Worm (Caenorhabditis elegans) whole organism, L3 larva: Measurements from ENCODE around the gene vps-32.1.
A peak's percentile ranks its signal among the peaks of the same experiment; 100 is the strongest.

Source experiments
- ZK546.5 ChIP-seq: sonication (generic microtip); optimal IDR thresholded peaks from 2 replicates; lab custom pipeline; 2017; ENCODE audit warnings: missing biosample characterization, missing genetic modification characterization
- ama-1 ChIP-seq: fragments of 150-350 bp; optimal IDR thresholded peaks from 2 replicates; lab custom pipeline; 2018
- ceh-16 ChIP-seq: sonication (generic microtip); optimal IDR thresholded peaks from 2 replicates; lab custom pipeline; 2017; ENCODE audit warnings: missing biosample characterization, missing genetic modification characterization
- daf-12 ChIP-seq: fragments of 150-350 bp; optimal IDR thresholded peaks from 2 replicates; lab custom pipeline; 2014; ENCODE audit warnings: missing biosample characterization, missing genetic modification reagents, missing genetic modification characterization
- egl-27 ChIP-seq: sonication (generic microtip); optimal IDR thresholded peaks from 4 replicates; lab custom pipeline; 2017; ENCODE audit warnings: missing biosample characterization, missing genetic modification reagents, missing genetic modification characterization
- elt-1 ChIP-seq: fragments of 150-350 bp; optimal IDR thresholded peaks from 2 replicates; lab custom pipeline; 2014; ENCODE audit warnings: missing biosample characterization, missing genetic modification characterization
- elt-2 ChIP-seq: sonication (generic microtip); optimal IDR thresholded peaks from 2 replicates; lab custom pipeline; 2016; ENCODE audit warnings: missing genetic modification reagents, mild to moderate bottlenecking, missing genetic modification characterization, missing compliant biosample characterization
- eor-1 ChIP-seq, 2 experiments: fragments of 150-350 bp; optimal IDR thresholded peaks; 2 replicates each; lab custom pipeline; 2014 to 2018; ENCODE audit warnings: missing biosample characterization in 2 of 2, missing genetic modification characterization in 2 of 2
- fkh-10 ChIP-seq: sonication (generic microtip); optimal IDR thresholded peaks from 2 replicates; lab custom pipeline; 2017; ENCODE audit warnings: missing biosample characterization, missing genetic modification reagents, missing genetic modification characterization
- fos-1 ChIP-seq: fragments of 150-350 bp; optimal IDR thresholded peaks from 2 replicates; lab custom pipeline; 2014; ENCODE audit warnings: missing biosample characterization, missing genetic modification characterization
- hmg-11 ChIP-seq: sonication (generic microtip); optimal IDR thresholded peaks from 2 replicates; lab custom pipeline; 2016; ENCODE audit warnings: missing genetic modification characterization, missing compliant biosample characterization
- lin-15B ChIP-seq: fragments of 150-350 bp; optimal IDR thresholded peaks from 2 replicates; lab custom pipeline; 2014; ENCODE audit warnings: missing biosample characterization, missing genetic modification characterization
- lin-39 ChIP-seq: fragments of 150-350 bp; optimal IDR thresholded peaks from 2 replicates; lab custom pipeline; 2018; ENCODE audit warnings: missing biosample characterization, missing genetic modification reagents, missing genetic modification characterization
- mml-1 ChIP-seq: fragments of 150-350 bp; sonication (generic microtip); optimal IDR thresholded peaks from 3 replicates; lab custom pipeline; 2014; ENCODE audit warnings: missing biosample characterization, missing genetic modification characterization
- nfya-1 ChIP-seq: sonication (generic microtip); optimal IDR thresholded peaks from 2 replicates; lab custom pipeline; 2017; ENCODE audit warnings: missing genetic modification characterization, mild to moderate bottlenecking, missing compliant biosample characterization, antibody characterized with exemption, moderate library complexity; ENCODE audit not compliant: insufficient read depth
- nhr-11 ChIP-seq: fragments of 150-350 bp; optimal IDR thresholded peaks from 2 replicates; lab custom pipeline; 2014; ENCODE audit warnings: missing biosample characterization, missing genetic modification characterization
- nhr-12 ChIP-seq: fragments of 150-350 bp; optimal IDR thresholded peaks from 2 replicates; lab custom pipeline; 2014; ENCODE audit warnings: missing biosample characterization, missing genetic modification characterization
- nhr-23 ChIP-seq: fragments of 150-350 bp; optimal IDR thresholded peaks from 2 replicates; lab custom pipeline; 2014; ENCODE audit warnings: missing biosample characterization, missing genetic modification reagents, missing genetic modification characterization
- nhr-25 ChIP-seq: sonication (generic microtip); optimal IDR thresholded peaks from 2 replicates; lab custom pipeline; 2017; ENCODE audit warnings: missing biosample characterization, missing genetic modification characterization
- nhr-28 ChIP-seq: fragments of 150-350 bp; optimal IDR thresholded peaks from 2 replicates; lab custom pipeline; 2014; ENCODE audit warnings: missing biosample characterization, missing genetic modification characterization
- nhr-77 ChIP-seq: fragments of 150-350 bp; optimal IDR thresholded peaks from 2 replicates; lab custom pipeline; 2014; ENCODE audit warnings: missing biosample characterization, missing genetic modification characterization
- pha-4 ChIP-seq: fragments of 150-350 bp; optimal IDR thresholded peaks from 2 replicates; lab custom pipeline; 2014; ENCODE audit warnings: missing biosample characterization, missing genetic modification reagents, missing genetic modification characterization
- pqm-1 ChIP-seq: fragments of 150-350 bp; optimal IDR thresholded peaks from 2 replicates; lab custom pipeline; 2017; ENCODE audit warnings: missing biosample characterization, missing genetic modification characterization, inconsistent platforms
- sea-2 ChIP-seq: fragments of 150-350 bp; sonication (generic microtip); optimal IDR thresholded peaks from 4 replicates; lab custom pipeline; 2014; ENCODE audit warnings: missing biosample characterization, missing genetic modification reagents, missing genetic modification characterization
- snpc-4 ChIP-seq: fragments of 150-350 bp; optimal IDR thresholded peaks from 2 replicates; lab custom pipeline; 2014; ENCODE audit warnings: missing biosample characterization, missing genetic modification characterization
- tbx-2 ChIP-seq: sonication (generic microtip); optimal IDR thresholded peaks from 2 replicates; lab custom pipeline; 2016; ENCODE audit warnings: mild to moderate bottlenecking, missing genetic modification characterization, missing compliant biosample characterization
- unc-39 ChIP-seq: sonication (generic microtip); optimal IDR thresholded peaks from 4 replicates; lab custom pipeline; 2017; ENCODE audit warnings: missing biosample characterization, missing genetic modification characterization
- unc-62 ChIP-seq: fragments of 150-350 bp; sonication (generic microtip); optimal IDR thresholded peaks from 4 replicates; lab custom pipeline; 2014; ENCODE audit warnings: missing biosample characterization, missing genetic modification reagents, missing genetic modification characterization
- ztf-11 ChIP-seq: fragments of 150-350 bp; optimal IDR thresholded peaks from 2 replicates; lab custom pipeline; 2014; ENCODE audit warnings: missing biosample characterization, missing genetic modification characterization
- ztf-4 ChIP-seq: fragments of 150-350 bp; optimal IDR thresholded peaks from 2 replicates; lab custom pipeline; 2014; ENCODE audit warnings: missing biosample characterization, missing genetic modification characterization

vps-32.1 gene

ce11 chrII:6629775-6630174 is 40.3 kb downstream of the vps-32.1 start:
- no peak for TF ChIP-seq ztf-4 (tag; lab: Kevin White, UChicago)
- TF ChIP-seq daf-12 (tag; lab: Kevin White, UChicago) = no peak
- no peak for TF ChIP-seq mml-1 (tag; lab: Kevin White, UChicago)
- no peak for TF ChIP-seq sea-2 (GFP tag; lab: Kevin White, UChicago)
- TF ChIP-seq nhr-28 (tag; lab: Kevin White, UChicago) = no peak
- peak; percentile 14 for TF ChIP-seq elt-2
- TF ChIP-seq nhr-77 (tag; lab: Kevin White, UChicago) = no peak

ce11 chrII:6630811-6631210 is 41.3 kb downstream of the vps-32.1 start, which contains the start of gene T19D12.4:
T19D12.4 (plus strand) TSS chrII:6631105.
- TF ChIP-seq ceh-16 (tag; lab: Kevin White, UChicago) (no peak), mml-1 (tag; lab: Kevin White, UChicago) (no peak), pqm-1 (tag; lab: Kevin White, UChicago) (peak; percentile 28), nhr-23 (tag; lab: Kevin White, UChicago) (no peak), nhr-25 (tag; lab: Kevin White, UChicago) (no peak), ztf-11 (tag; lab: Kevin White, UChicago) (no peak), daf-12 (tag; lab: Kevin White, UChicago) (no peak), nhr-12 (tag; lab: Kevin White, UChicago) (no peak), egl-27 (tag; lab: Kevin White, UChicago) (no peak), nfya-1 (tag; lab: Kevin White, UChicago) (no peak), elt-2 (peak; percentile 54), nhr-28 (tag; lab: Kevin White, UChicago) (no peak), eor-1 (tag; optimal IDR thresholded peaks at IDR 0.05; lab: Kevin White, UChicago) (no peak)

ce11 chrII:6631995-6632394 is 42.5 kb downstream of the vps-32.1 start:
- TF ChIP-seq elt-2 = peak; percentile 54
- TF ChIP-seq eor-1 (tag; optimal IDR thresholded peaks at IDR 0.05; lab: Kevin White, UChicago) = no peak

ce11 chrII:6636136-6636535 is 46.6 kb downstream of the vps-32.1 start, which contains the start of gene T19D12.5:
T19D12.5 (minus strand) TSS chrII:6636236.
- TF ChIP-seq ama-1 (lab: Kevin White, UChicago) = no peak
- no peak for TF ChIP-seq nhr-11
- TF ChIP-seq lin-39 (tag; lab: Kevin White, UChicago) = no peak
- TF ChIP-seq hmg-11 = no peak
- TF ChIP-seq nhr-12 (tag; lab: Kevin White, UChicago) = no peak
- TF ChIP-seq fkh-10 (GFP tag; lab: Kevin White, UChicago) = no peak
- no peak for TF ChIP-seq ZK546.5 (tag; lab: Kevin White, UChicago)
- TF ChIP-seq nfya-1 (tag; lab: Kevin White, UChicago) = no peak
- TF ChIP-seq unc-39 (tag; lab: Kevin White, UChicago) = no peak
- no peak for TF ChIP-seq pha-4 (tag; lab: Kevin White, UChicago)
- TF ChIP-seq snpc-4 = no peak
- TF ChIP-seq tbx-2 = no peak
- no peak for TF ChIP-seq elt-1 (tag; lab: Kevin White, UChicago)

- TF ChIP-seq nhr-12 (tag; lab: Kevin White, UChicago) (no peak), egl-27 (tag; lab: Kevin White, UChicago) (no peak), lin-15B (no peak), sea-2 (GFP tag; lab: Kevin White, UChicago) (no peak), fkh-10 (GFP tag; lab: Kevin White, UChicago) (no peak), nhr-11 (no peak), ZK546.5 (tag; lab: Kevin White, UChicago) (no peak), snpc-4 (no peak), lin-39 (tag; lab: Kevin White, UChicago) (no peak), unc-62 (GFP tag; lab: Kevin White, UChicago) (no peak), daf-12 (tag; lab: Kevin White, UChicago) (no peak), fos-1 (tag; lab: Kevin White, UChicago) (no peak), elt-1 (tag; lab: Kevin White, UChicago) (no peak), nfya-1 (tag; lab: Kevin White, UChicago) (no peak)
Observed at ce11 chrII:6637854-6638253, 48.3 kb downstream of the vps-32.1 start.
